Worm (Caenorhabditis elegans): ENCODE data around the gene T02D1.9.

- no peak for TF ChIP-seq F13C5.2 (tag; optimal IDR thresholded peaks at IDR 0.05)
- no peak for TF ChIP-seq ama-1 (optimal IDR thresholded peaks at IDR 0.05)
- TF ChIP-seq flt-1 (GFP tag; IDR thresholded peaks at IDR 0.05), result no peak
- no peak for TF ChIP-seq scrt-1 (GFP tag; IDR thresholded peaks at IDR 0.05)
Observed at ce11 chrIV:17417723-17418122, 10.3 kb upstream of the T02D1.9 start, which contains the start of gene npr-26.
